Worm (Caenorhabditis elegans): ENCODE data around the gene C55A1.7.

Gene C55A1.7

ce11 chrV:15638853-15639252 lies 8.6 kb downstream of the C55A1.7 start, which contains the start of gene srz-44:
TSS of gene srz-44 (minus strand) at chrV:15638953.
- TF ChIP-seq nfya-1 (tag; optimal IDR thresholded peaks at IDR 0.05) (no peak), ama-1 (optimal IDR thresholded peaks at IDR 0.05) (no peak), tbx-2 (tag; optimal IDR thresholded peaks at IDR 0.05) (no peak), lim-6 (tag; optimal IDR thresholded peaks at IDR 0.05) (no peak), K09A11.1 (tag; optimal IDR thresholded peaks at IDR 0.05; ENCODE audit: insufficient read depth) (no peak)

ce11 chrV:15629543-15629942 lies 17.9 kb downstream of the C55A1.7 start, which contains the start of gene str-248:
TSS of gene str-248 (minus strand) at chrV:15629643.
- TF ChIP-seq nhr-232 (tag; optimal IDR thresholded peaks at IDR 0.05) (no peak), pax-1 (tag; optimal IDR thresholded peaks at IDR 0.05) (no peak), nhr-11 (tag; optimal IDR thresholded peaks at IDR 0.05) (no peak), hlh-30 (tag; optimal IDR thresholded peaks at IDR 0.05; ENCODE audit: insufficient read depth) (no peak), gmeb-2 (tag; optimal IDR thresholded peaks at IDR 0.05) (no peak)

- TF ChIP-seq ceh-18 (tag; optimal IDR thresholded peaks at IDR 0.05) (no peak), tbx-7 (tag; optimal IDR thresholded peaks at IDR 0.05) (no peak), ceh-45 (GFP tag; IDR thresholded peaks at IDR 0.05) (no peak), madf-2 (tag; optimal IDR thresholded peaks at IDR 0.05) (no peak), pros-1 (tag; optimal IDR thresholded peaks at IDR 0.05) (no peak), ceh-31 (tag; optimal IDR thresholded peaks at IDR 0.05) (no peak), sox-4 (tag; optimal IDR thresholded peaks at IDR 0.05) (no peak), unc-86 (tag; optimal IDR thresholded peaks at IDR 0.05) (no peak), elt-2 (tag; optimal IDR thresholded peaks at IDR 0.05) (no peak), nhr-11 (tag; optimal IDR thresholded peaks at IDR 0.05) (no peak)
These were observed 21.9 kb downstream of the C55A1.7 start, which contains the start of gene C55A1.11 for ce11 chrV:15625561-15625960. TSS of gene C55A1.11 (plus strand) at chrV:15625861.

- TF ChIP-seq K02D7.2 (tag; optimal IDR thresholded peaks at IDR 0.05), result no peak
These were observed 25.9 kb downstream of the C55A1.7 start, which contains the start of gene C55A1.1 for ce11 chrV:15621518-15621917. TSS of gene C55A1.1 (plus strand) at chrV:15621818.

- TF ChIP-seq ceh-19 (GFP tag; optimal IDR thresholded peaks at IDR 0.05) (no peak), pha-2 (tag; optimal IDR thresholded peaks at IDR 0.05) (no peak), nfya-1 (tag; optimal IDR thresholded peaks at IDR 0.05) (no peak), che-1 (tag; optimal IDR thresholded peaks at IDR 0.05) (no peak), K02D7.2 (tag; optimal IDR thresholded peaks at IDR 0.05) (no peak), fkh-6 (tag; optimal IDR thresholded peaks at IDR 0.05) (no peak), ztf-16 (tag; optimal IDR thresholded peaks at IDR 0.05) (no peak), sdc-2 (tag; optimal IDR thresholded peaks at IDR 0.05) (no peak), pros-1 (tag; optimal IDR thresholded peaks at IDR 0.05) (no peak), hlh-8 (tag; optimal IDR thresholded peaks at IDR 0.05) (no peak), pha-4 (tag; optimal IDR thresholded peaks at IDR 0.05) (no peak), zip-5 (tag; optimal IDR thresholded peaks at IDR 0.05) (no peak), F13H6.1 (tag; optimal IDR thresholded peaks at IDR 0.05) (no peak), sox-4 (tag; optimal IDR thresholded peaks at IDR 0.05) (no peak), ahr-1 (tag; optimal IDR thresholded peaks at IDR 0.05) (no peak), C08G9.2 (tag; optimal IDR thresholded peaks at IDR 0.05) (no peak), npax-4 (tag; optimal IDR thresholded peaks at IDR 0.05) (no peak), rnt-1 (tag; optimal IDR thresholded peaks at IDR 0.05) (no peak)
These were observed 32.9 kb downstream of the C55A1.7 start for ce11 chrV:15614534-15614933.

- no peak for TF ChIP-seq pros-1 (tag; optimal IDR thresholded peaks at IDR 0.05)
- TF ChIP-seq syd-9 (tag; optimal IDR thresholded peaks at IDR 0.05), result no peak
- TF ChIP-seq unc-3 (GFP tag; conservative IDR thresholded peaks at IDR 0.05), result no peak
- TF ChIP-seq unc-3 (tag; optimal IDR thresholded peaks at IDR 0.05), result no peak
- TF ChIP-seq unc-42 (tag; optimal IDR thresholded peaks at IDR 0.05), result no peak
- TF ChIP-seq nfya-1 (tag; optimal IDR thresholded peaks at IDR 0.05), result no peak
- TF ChIP-seq pqm-1 (tag; optimal IDR thresholded peaks at IDR 0.05), result no peak
- TF ChIP-seq sox-2 (GFP tag; IDR thresholded peaks at IDR 0.05), result no peak
- TF ChIP-seq hlh-30 (tag; optimal IDR thresholded peaks at IDR 0.05; ENCODE audit: insufficient read depth), result no peak
- no peak for TF ChIP-seq ceh-22 (tag; optimal IDR thresholded peaks at IDR 0.05)
- TF ChIP-seq unc-86 (tag; optimal IDR thresholded peaks at IDR 0.05), result no peak
- TF ChIP-seq fkh-6 (tag; optimal IDR thresholded peaks at IDR 0.05), result no peak
- TF ChIP-seq gmeb-2 (tag; optimal IDR thresholded peaks at IDR 0.05), result no peak
- TF ChIP-seq C38D4.7 (GFP tag; optimal IDR thresholded peaks at IDR 0.05), result no peak
- no peak for TF ChIP-seq sdc-2 (tag; optimal IDR thresholded peaks at IDR 0.05)
- TF ChIP-seq lin-11 (tag; optimal IDR thresholded peaks at IDR 0.05), result no peak
- no peak for TF ChIP-seq hlh-8 (tag; optimal IDR thresholded peaks at IDR 0.05)
- no peak for TF ChIP-seq tbx-7 (tag; optimal IDR thresholded peaks at IDR 0.05)
- TF ChIP-seq ceh-18 (tag; optimal IDR thresholded peaks at IDR 0.05), result no peak
- TF ChIP-seq T23F11.4 (GFP tag; optimal IDR thresholded peaks at IDR 0.05), result no peak
These were observed 34.5 kb downstream of the C55A1.7 start, which contains the start of gene str-263 for ce11 chrV:15612886-15613285. TSS of gene str-263 (plus strand) at chrV:15613186.

All from whole organism, late embryonic.